Worm (Caenorhabditis elegans): Measurements from ENCODE around the gene idpb-3.

DNA sequence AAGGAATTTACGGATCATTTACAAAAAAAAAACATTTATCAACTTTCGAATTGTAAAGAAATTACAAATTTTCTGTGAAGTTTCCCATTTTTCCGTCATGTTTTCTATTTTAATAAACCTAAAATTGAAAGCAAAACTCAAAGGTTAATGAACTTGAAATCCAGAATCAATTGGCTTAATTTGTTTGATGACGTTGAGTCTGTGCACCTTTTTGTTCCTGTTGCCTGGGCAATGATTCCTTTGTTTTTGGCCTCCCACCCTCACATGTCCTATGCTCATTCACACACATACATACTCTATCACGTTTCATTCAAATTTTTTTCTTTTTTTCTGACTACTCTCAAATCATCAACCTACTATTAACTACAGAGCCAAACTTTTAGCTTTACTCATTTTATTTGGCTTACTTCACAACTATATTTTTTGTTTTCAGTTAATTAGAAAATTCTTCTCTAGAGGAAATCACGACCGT lies 34.7 kb upstream of the idpb-3 start, which contains the start of gene F58A6.2:
- TF ChIP-seq lin-26 (GFP tag; IDR thresholded peaks at IDR 0.05) (no peak), nhr-120 (GFP tag; IDR thresholded peaks at IDR 0.05) (no peak), snpc-4 (GFP tag; optimal IDR thresholded peaks at IDR 0.05) (no peak), snpc-4 (tag; optimal IDR thresholded peaks at IDR 0.05) (no peak), F55B11.4 (tag; optimal IDR thresholded peaks at IDR 0.05; ENCODE audit: borderline replicate concordance, insufficient read depth) (no peak), ama-1 (optimal IDR thresholded peaks at IDR 0.05) (no peak), ama-1 (GFP tag; optimal IDR thresholded peaks at IDR 0.05) (no peak), aptf-3 (GFP tag; IDR thresholded peaks at IDR 0.05) (no peak), unc-62 (GFP tag; optimal IDR thresholded peaks at IDR 0.05) (no peak), F49E8.2 (tag; optimal IDR thresholded peaks at IDR 0.05; ENCODE audit: insufficient read depth) (no peak), ztf-18 (tag; optimal IDR thresholded peaks at IDR 0.05) (no peak)
